Worm (Caenorhabditis elegans) whole organism, early embryonic: ENCODE data around the gene B0303.4.

ENCODE experiments used
- B0310.2 ChIP-seq: sonication (generic microtip); optimal IDR thresholded peaks from 2 replicates; lab custom pipeline; 2016; ENCODE audit warnings: mild to moderate bottlenecking, missing genetic modification characterization, missing compliant biosample characterization
- F13C5.2 ChIP-seq: sonication (generic microtip); optimal IDR thresholded peaks from 2 replicates; lab custom pipeline; 2017; ENCODE audit warnings: mild to moderate bottlenecking, missing genetic modification characterization, inconsistent platforms, missing compliant biosample characterization
- aly-1 ChIP-seq: sonication (generic microtip); optimal IDR thresholded peaks from 2 replicates; lab custom pipeline; 2016; ENCODE audit warnings: missing genetic modification characterization, missing compliant biosample characterization
- ama-1 ChIP-seq: fragments of 150-350 bp; optimal IDR thresholded peaks from 2 replicates; lab custom pipeline; 2014
- ceh-13 ChIP-seq: fragments of 200-800 bp; sonication (Bioruptor generic); optimal IDR thresholded peaks from 2 replicates; lab custom pipeline; 2018; ENCODE audit warnings: mild to moderate bottlenecking, missing genetic modification characterization, missing compliant biosample characterization
- ceh-36 ChIP-seq: sonication (generic microtip); optimal IDR thresholded peaks from 2 replicates; lab custom pipeline; 2016; ENCODE audit warnings: missing genetic modification characterization, inconsistent platforms, missing compliant biosample characterization
- ets-7 ChIP-seq: sonication (generic microtip); optimal IDR thresholded peaks from 2 replicates; lab custom pipeline; 2016; ENCODE audit warnings: missing genotype, missing genetic modification characterization, missing compliant biosample characterization
- flt-1 ChIP-seq: fragments of 200-800 bp; sonication (Bioruptor generic); IDR thresholded peaks from 2 replicates; pipeline ENCODE4 v1.3.6; 2022; ENCODE audit warnings: missing genetic modification characterization, missing compliant biosample characterization
- hmbx-1 ChIP-seq: sonication (generic microtip); optimal IDR thresholded peaks from 2 replicates; lab custom pipeline; 2016; ENCODE audit warnings: mild to moderate bottlenecking, missing genetic modification characterization, missing compliant biosample characterization
- hmg-4 ChIP-seq: fragments of 200-800 bp; sonication (Bioruptor generic); optimal IDR thresholded peaks from 2 replicates; lab custom pipeline; 2018; ENCODE audit warnings: mild to moderate bottlenecking, missing genetic modification characterization, missing compliant biosample characterization
- hnd-1 ChIP-seq: sonication (generic microtip); optimal IDR thresholded peaks from 2 replicates; lab custom pipeline; 2016; ENCODE audit warnings: missing genetic modification characterization, missing compliant biosample characterization
- pes-1 ChIP-seq: fragments of 200-800 bp; sonication (Bioruptor generic); IDR thresholded peaks from 2 replicates; pipeline ENCODE4 v1.3.6; 2022; ENCODE audit warnings: missing genetic modification reagents, missing genetic modification characterization, missing compliant biosample characterization
- scrt-1 ChIP-seq: fragments of 200-800 bp; sonication (Bioruptor generic); IDR thresholded peaks from 2 replicates; pipeline ENCODE4 v1.3.6; 2022; ENCODE audit warnings: missing genetic modification characterization, missing compliant biosample characterization
- sea-1 ChIP-seq: fragments of 200-800 bp; sonication (Bioruptor generic); conservative IDR thresholded peaks from 2 replicates; pipeline ENCODE4 v1.3.6; 2022; ENCODE audit warnings: missing genetic modification characterization, missing compliant biosample characterization
- tbx-11 ChIP-seq: fragments of 200-800 bp; sonication (Bioruptor generic); IDR thresholded peaks from 2 replicates; pipeline ENCODE4 v1.3.6; 2022; ENCODE audit warnings: missing genetic modification characterization, missing compliant biosample characterization
- tbx-37 ChIP-seq: fragments of 200-800 bp; sonication (Bioruptor generic); conservative IDR thresholded peaks from 2 replicates; pipeline ENCODE4 v1.3.6; 2022; ENCODE audit warnings: missing genetic modification reagents, missing genetic modification characterization, missing compliant biosample characterization
- tra-4 ChIP-seq: sonication (generic microtip); optimal IDR thresholded peaks from 2 replicates; lab custom pipeline; 2017; ENCODE audit warnings: missing genetic modification characterization, missing compliant biosample characterization

Gene B0303.4

DNA sequence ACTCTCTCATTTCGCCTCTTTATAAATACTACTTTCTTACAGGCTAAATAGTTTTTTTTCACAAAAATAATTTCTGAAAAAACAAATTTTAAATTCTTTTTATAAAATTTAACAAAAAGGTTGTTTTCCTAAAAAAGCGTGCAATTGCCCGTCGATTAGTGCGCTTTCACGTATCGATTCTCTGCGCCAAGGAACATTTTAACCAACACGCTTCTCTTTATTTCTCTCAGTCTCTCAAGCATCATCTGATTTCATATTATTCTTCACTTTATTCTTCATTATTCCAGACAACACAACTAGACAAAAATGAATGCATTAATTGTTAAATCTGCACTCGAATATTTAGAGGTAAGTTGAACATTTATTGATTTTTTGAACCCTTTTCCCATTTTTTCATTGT, at the start of gene B0303.4:
TSS of gene B0303.4 (plus strand) at position 196 of the 400 bp plus-strand sequence.
- no peak for TF ChIP-seq aly-1 (tag; lab: Kevin White, UChicago)
- TF ChIP-seq tbx-37 (GFP tag; lab: Robert Waterston, UW) = no peak

DNA sequence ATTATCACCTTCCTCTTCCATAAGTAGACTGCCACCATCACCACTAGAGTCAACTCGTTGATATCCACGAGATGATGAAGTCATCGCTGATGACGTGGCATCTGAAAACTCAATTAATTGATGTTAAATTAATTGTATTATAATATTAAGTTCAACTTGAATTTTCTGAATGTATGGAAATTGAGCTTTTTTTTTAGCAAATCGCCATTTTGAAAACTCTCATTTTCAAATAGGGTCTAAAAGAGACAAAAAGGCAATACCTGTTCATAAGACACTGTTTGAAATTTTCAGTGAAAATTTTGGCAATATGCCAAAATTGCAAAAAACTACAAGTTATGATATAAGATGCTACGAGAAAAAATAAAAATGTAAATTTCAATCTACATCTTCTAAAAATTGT, 46.0 kb upstream of the B0303.4 start, which contains the start of gene twk-7:
TSS of gene twk-7 (minus strand) at position 101 of the 400 bp plus-strand sequence.
- TF ChIP-seq hnd-1 (tag; lab: Kevin White, UChicago) (no peak), ets-7 (no peak), tbx-37 (GFP tag; lab: Robert Waterston, UW) (no peak), B0310.2 (tag; lab: Kevin White, UChicago) (no peak), aly-1 (tag; lab: Kevin White, UChicago) (no peak), tbx-11 (no peak), hmbx-1 (tag; lab: Kevin White, UChicago) (no peak), scrt-1 (GFP tag; lab: Robert Waterston, UW) (no peak), F13C5.2 (tag; lab: Kevin White, UChicago) (no peak), pes-1 (GFP tag; lab: Robert Waterston, UW) (no peak), flt-1 (no peak)

DNA sequence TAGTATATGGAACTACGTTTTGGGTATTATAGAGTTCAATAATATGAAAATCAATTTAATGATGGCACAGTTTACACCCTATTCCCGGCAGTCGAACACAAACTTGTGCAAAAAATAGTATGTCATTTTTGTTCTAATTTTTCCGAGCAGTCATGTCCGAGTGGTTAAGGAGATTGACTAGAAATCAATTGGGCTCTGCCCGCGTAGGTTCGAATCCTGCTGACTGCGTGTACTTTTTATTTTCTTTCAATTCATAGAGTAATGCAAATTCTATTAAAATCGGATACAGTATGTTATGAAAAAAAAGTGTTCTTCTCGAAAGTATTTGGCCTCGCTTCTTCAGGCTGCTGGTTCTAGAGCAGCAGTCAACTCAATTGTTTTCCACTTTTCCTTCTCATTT, 43.6 kb upstream of the B0303.4 start:
- TF ChIP-seq tra-4 (no peak), tbx-37 (GFP tag; lab: Robert Waterston, UW) (no peak), pes-1 (GFP tag; lab: Robert Waterston, UW) (no peak), flt-1 (no peak), F13C5.2 (tag; lab: Kevin White, UChicago) (no peak), tbx-11 (no peak), ceh-13 (GFP tag; lab: Kevin White, UChicago) (no peak), sea-1 (GFP tag; lab: Robert Waterston, UW) (no peak), scrt-1 (GFP tag; lab: Robert Waterston, UW) (no peak), aly-1 (tag; lab: Kevin White, UChicago) (no peak), hmg-4 (no peak), B0310.2 (tag; lab: Kevin White, UChicago) (no peak), ets-7 (no peak), ceh-36 (tag; lab: Kevin White, UChicago) (no peak), ama-1 (lab: Kevin White, UChicago) (no peak), hmbx-1 (tag; lab: Kevin White, UChicago) (no peak)

DNA sequence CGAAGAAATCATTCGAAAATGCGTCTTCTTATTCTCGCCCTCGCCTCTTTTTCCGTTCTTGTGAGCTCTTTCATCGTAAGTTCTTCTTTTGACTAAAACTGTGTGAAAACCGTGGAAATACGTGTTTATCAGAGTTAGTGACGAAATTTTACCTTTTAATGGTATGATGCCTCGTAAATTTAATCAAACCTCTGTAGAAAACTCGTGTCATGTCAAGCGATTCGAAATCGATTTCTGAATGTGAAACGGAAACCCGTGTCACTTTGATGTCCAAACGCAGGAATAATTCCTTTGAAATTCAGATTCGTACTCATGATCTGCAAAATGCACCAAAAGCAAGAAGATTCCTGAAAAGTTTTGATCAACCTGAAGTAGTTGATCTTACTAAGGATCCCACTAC, 41.1 kb upstream of the B0303.4 start, which contains the start of gene F22B7.3:
TSS of gene F22B7.3 (plus strand) at position 301 of the 400 bp plus-strand sequence.
- TF ChIP-seq scrt-1 (GFP tag; lab: Robert Waterston, UW) (no peak), sea-1 (GFP tag; lab: Robert Waterston, UW) (no peak), tra-4 (no peak), tbx-11 (no peak), ceh-36 (tag; lab: Kevin White, UChicago) (no peak), hnd-1 (tag; lab: Kevin White, UChicago) (no peak), ama-1 (lab: Kevin White, UChicago) (no peak)

DNA sequence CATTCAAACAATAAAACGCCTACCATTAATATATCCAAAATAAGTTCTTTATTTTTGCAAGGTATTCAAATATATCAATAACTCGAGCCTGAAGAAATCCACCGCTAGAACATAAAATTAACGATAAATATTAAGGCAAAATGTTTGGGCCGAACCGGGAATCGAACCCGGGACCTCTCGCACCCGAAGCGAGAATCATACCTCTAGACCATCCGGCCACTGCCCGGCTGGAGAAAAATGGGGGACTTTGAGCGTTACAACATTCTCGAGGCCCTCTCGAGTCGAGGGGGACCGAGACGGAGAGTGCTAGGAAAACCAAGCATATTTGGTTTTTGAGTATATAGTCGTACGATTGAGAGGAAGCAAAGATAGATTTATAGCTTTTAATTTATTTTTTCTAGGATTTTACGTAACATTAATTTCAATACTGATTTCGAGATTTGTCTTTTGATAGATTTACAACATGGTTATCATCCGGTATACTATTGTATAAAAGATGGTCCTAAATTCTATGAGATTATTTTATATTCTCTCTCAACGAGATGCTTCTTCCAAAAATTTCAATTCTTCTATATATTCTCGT, 39.3 kb upstream of the B0303.4 start, which contains the start of gene flp-23:
TSS of gene flp-23 (plus strand) at position 533 of the 583 bp plus-strand sequence.
- TF ChIP-seq hmg-4 = peak; percentile 85
- peak; percentile 60 for TF ChIP-seq hnd-1 (tag; lab: Kevin White, UChicago)
- peak; percentile 91 for TF ChIP-seq pes-1 (GFP tag; lab: Robert Waterston, UW)
- peak; percentile 58 for TF ChIP-seq ets-7
- TF ChIP-seq B0310.2 (tag; lab: Kevin White, UChicago) = peak; percentile 45
- TF ChIP-seq sea-1 (GFP tag; lab: Robert Waterston, UW) = peak; percentile 89
- TF ChIP-seq scrt-1 (GFP tag; lab: Robert Waterston, UW) = peak; percentile 90
- TF ChIP-seq flt-1 = peak; percentile 87
- peak; percentile 87 for TF ChIP-seq F13C5.2 (tag; lab: Kevin White, UChicago)
- no peak for TF ChIP-seq ama-1 (lab: Kevin White, UChicago)
- peak; percentile 74 for TF ChIP-seq tbx-11
- TF ChIP-seq tra-4 = peak; percentile 59
- peak; percentile 79 for TF ChIP-seq ceh-36 (tag; lab: Kevin White, UChicago)
- peak; percentile 88 for TF ChIP-seq aly-1 (tag; lab: Kevin White, UChicago)
- peak; percentile 69 for TF ChIP-seq ceh-13 (GFP tag; lab: Kevin White, UChicago)
- peak; percentile 48 for TF ChIP-seq hmbx-1 (tag; lab: Kevin White, UChicago)
- TF ChIP-seq tbx-37 (GFP tag; lab: Robert Waterston, UW) = peak; percentile 80; the same call in 1 of the 2 replicates

DNA sequence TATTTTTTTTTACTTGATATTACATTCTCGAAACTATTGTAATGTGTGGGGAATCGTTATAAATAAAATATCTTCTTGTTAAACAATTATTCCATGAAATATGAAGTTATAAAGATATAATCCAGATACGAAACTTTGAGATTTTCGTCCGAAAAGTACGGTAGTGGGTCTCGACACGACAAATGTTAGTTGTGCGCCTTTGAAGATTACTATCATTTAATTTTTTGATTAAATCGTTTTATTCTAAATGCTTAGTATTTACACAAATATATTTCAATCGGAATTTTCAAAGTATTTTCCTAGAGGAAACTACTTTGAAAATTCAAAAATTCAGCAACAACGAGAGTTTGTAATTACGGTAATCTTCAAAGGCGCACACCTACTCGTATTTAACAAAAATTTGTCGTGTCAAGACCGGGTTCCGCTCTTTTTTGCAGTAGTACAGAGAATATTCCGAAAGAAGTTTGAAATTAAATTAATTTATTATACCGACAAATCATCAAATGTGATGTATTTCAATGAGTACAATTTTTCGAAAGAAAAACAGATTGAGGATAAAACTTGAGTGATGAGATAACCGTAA, 37.4 kb upstream of the B0303.4 start:
- TF ChIP-seq aly-1 (tag; lab: Kevin White, UChicago) (no peak), hmg-4 (no peak), ets-7 (no peak), ceh-36 (tag; lab: Kevin White, UChicago) (no peak), hmbx-1 (tag; lab: Kevin White, UChicago) (no peak), tbx-37 (GFP tag; lab: Robert Waterston, UW) (no peak)

DNA sequence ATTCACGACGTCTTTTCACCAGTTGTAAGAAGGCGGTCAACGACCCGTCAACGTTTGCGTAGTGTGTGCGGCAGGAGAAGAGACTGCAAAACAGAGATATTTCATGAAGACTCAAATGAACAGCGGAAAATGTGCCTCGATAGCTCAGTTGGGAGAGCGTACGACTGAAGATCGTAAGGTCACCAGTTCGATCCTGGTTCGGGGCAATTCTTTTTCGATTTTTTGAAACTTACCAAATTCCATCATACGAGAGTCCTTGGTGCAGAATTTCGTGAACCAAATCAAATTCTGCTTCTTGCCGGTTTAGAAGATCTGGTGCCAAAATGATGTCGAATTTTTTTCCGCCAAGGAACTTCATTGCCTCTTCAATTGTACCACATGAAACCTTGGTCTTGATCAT, 36.7 kb upstream of the B0303.4 start:
- TF ChIP-seq ceh-36 (tag; lab: Kevin White, UChicago) = peak; percentile 19
- no peak for TF ChIP-seq tra-4
- no peak for TF ChIP-seq aly-1 (tag; lab: Kevin White, UChicago)
- TF ChIP-seq sea-1 (GFP tag; lab: Robert Waterston, UW) = 0 out of 2 replicates have a peak, but pooled peaks have one; percentile 56
- TF ChIP-seq ceh-13 (GFP tag; lab: Kevin White, UChicago) = peak; percentile 47
- TF ChIP-seq B0310.2 (tag; lab: Kevin White, UChicago) = peak; percentile 21
- peak; percentile 35 for TF ChIP-seq hnd-1 (tag; lab: Kevin White, UChicago)
- TF ChIP-seq pes-1 (GFP tag; lab: Robert Waterston, UW) = peak; percentile 80
- TF ChIP-seq hmbx-1 (tag; lab: Kevin White, UChicago) = peak; percentile 24
- TF ChIP-seq ets-7 = no peak
- peak; percentile 43 for TF ChIP-seq F13C5.2 (tag; lab: Kevin White, UChicago)
- peak; percentile 72 for TF ChIP-seq flt-1
- TF ChIP-seq tbx-37 (GFP tag; lab: Robert Waterston, UW) = no peak
- TF ChIP-seq ama-1 (lab: Kevin White, UChicago) = no peak
- TF ChIP-seq scrt-1 (GFP tag; lab: Robert Waterston, UW) = peak; percentile 63; the same call in 1 of the 2 replicates
- TF ChIP-seq tbx-11 = peak; percentile 70; the same call in 1 of the 2 replicates
- TF ChIP-seq hmg-4 = peak; percentile 68
